Worm (Caenorhabditis elegans) whole organism, L2 larva: ENCODE results near the gene T08G2.2.

Experiments used
- C34F6.9 ChIP-seq: fragments of 150-350 bp; optimal IDR thresholded peaks from 2 replicates; lab custom pipeline; 2014; ENCODE audit warnings: missing biosample characterization, missing genetic modification characterization
- F13H6.1 ChIP-seq: sonication (generic microtip); optimal IDR thresholded peaks from 2 replicates; lab custom pipeline; 2016; ENCODE audit warnings: missing genetic modification characterization, missing compliant biosample characterization
- R02D3.7 ChIP-seq: fragments of 150-350 bp; optimal IDR thresholded peaks from 2 replicates; lab custom pipeline; 2014; ENCODE audit warnings: missing biosample characterization, missing genetic modification characterization
- Y55F3AM.14 ChIP-seq: fragments of 200-800 bp; sonication (Bioruptor generic); optimal IDR thresholded peaks from 2 replicates; lab custom pipeline; 2018; ENCODE audit warnings: mild to moderate bottlenecking, missing genetic modification characterization, missing compliant biosample characterization
- ZK546.5 ChIP-seq: sonication (generic microtip); optimal IDR thresholded peaks from 2 replicates; lab custom pipeline; 2017; ENCODE audit warnings: missing biosample characterization, missing genetic modification characterization
- alr-1 ChIP-seq: fragments of 150-350 bp; optimal IDR thresholded peaks from 2 replicates; lab custom pipeline; 2014; ENCODE audit warnings: missing biosample characterization, missing genetic modification characterization
- aly-2 ChIP-seq: fragments of 150-350 bp; optimal IDR thresholded peaks from 2 replicates; lab custom pipeline; 2014; ENCODE audit warnings: missing biosample characterization, missing genetic modification characterization
- blmp-1 ChIP-seq: sonication (generic microtip); optimal IDR thresholded peaks from 2 replicates; lab custom pipeline; 2017; ENCODE audit warnings: missing genetic modification characterization, mild to moderate bottlenecking, missing compliant biosample characterization, antibody characterized with exemption, moderate library complexity; ENCODE audit not compliant: insufficient read depth
- ceh-16 ChIP-seq: fragments of 150-350 bp; optimal IDR thresholded peaks from 2 replicates; lab custom pipeline; 2014; ENCODE audit warnings: missing biosample characterization, missing genetic modification characterization
- crh-2 ChIP-seq: sonication (generic microtip); optimal IDR thresholded peaks from 2 replicates; lab custom pipeline; 2017; ENCODE audit warnings: missing biosample characterization, missing genetic modification characterization
- dmd-4 ChIP-seq: sonication (generic microtip); optimal IDR thresholded peaks from 2 replicates; lab custom pipeline; 2017; ENCODE audit warnings: missing biosample characterization, missing genetic modification characterization
- egl-27 ChIP-seq: sonication (generic microtip); optimal IDR thresholded peaks from 3 replicates; lab custom pipeline; 2017; ENCODE audit warnings: missing biosample characterization, missing genetic modification reagents, missing genetic modification characterization
- elt-3 ChIP-seq: sonication (generic microtip); optimal IDR thresholded peaks from 2 replicates; lab custom pipeline; 2017; ENCODE audit warnings: missing biosample characterization, missing genetic modification characterization
- fos-1 ChIP-seq: fragments of 150-350 bp; optimal IDR thresholded peaks from 2 replicates; lab custom pipeline; 2014; ENCODE audit warnings: missing biosample characterization, missing genetic modification characterization
- gmeb-1 ChIP-seq: fragments of 150-350 bp; optimal IDR thresholded peaks from 2 replicates; lab custom pipeline; 2014; ENCODE audit warnings: missing biosample characterization, missing genetic modification characterization
- lin-11 ChIP-seq: fragments of 150-350 bp; sonication (generic microtip); optimal IDR thresholded peaks from 2 replicates; lab custom pipeline; 2014; ENCODE audit warnings: missing biosample characterization, missing genetic modification characterization, inconsistent platforms, mixed read lengths
- lin-39 ChIP-seq: fragments of 150-350 bp; optimal IDR thresholded peaks from 2 replicates; lab custom pipeline; 2014; ENCODE audit warnings: missing biosample characterization, missing genetic modification reagents, missing genetic modification characterization
- lsy-2 ChIP-seq, 2 experiments: fragments of 150-350 bp in 1 of 2; sonication (generic microtip) in 1 of 2; optimal IDR thresholded peaks; 2 replicates each; lab custom pipeline; 2014 to 2017; ENCODE audit warnings: missing biosample characterization in 2 of 2, missing genetic modification characterization in 2 of 2
- mbf-1 ChIP-seq: sonication (generic microtip); optimal IDR thresholded peaks from 2 replicates; lab custom pipeline; 2017; ENCODE audit warnings: missing biosample characterization, missing genetic modification characterization
- mdl-1 ChIP-seq, 2 experiments: fragments of 150-350 bp in 1 of 2; sonication (generic microtip) in 1 of 2; optimal IDR thresholded peaks; 2 replicates each; lab custom pipeline; 2017; ENCODE audit warnings: missing biosample characterization in 2 of 2, missing genetic modification characterization in 2 of 2
- nhr-10 ChIP-seq: sonication (generic microtip); optimal IDR thresholded peaks from 2 replicates; lab custom pipeline; 2017; ENCODE audit warnings: missing biosample characterization, missing genetic modification characterization
- nhr-11 ChIP-seq: fragments of 150-350 bp; optimal IDR thresholded peaks from 2 replicates; lab custom pipeline; 2014; ENCODE audit warnings: missing biosample characterization, missing genetic modification characterization
- nhr-129 ChIP-seq: fragments of 150-350 bp; optimal IDR thresholded peaks from 2 replicates; lab custom pipeline; 2014; ENCODE audit warnings: missing biosample characterization, missing genetic modification characterization
- nhr-21 ChIP-seq: fragments of 150-350 bp; optimal IDR thresholded peaks from 2 replicates; lab custom pipeline; 2014; ENCODE audit warnings: missing biosample characterization, missing genetic modification characterization
- nhr-23 ChIP-seq: fragments of 150-350 bp; optimal IDR thresholded peaks from 2 replicates; lab custom pipeline; 2014; ENCODE audit warnings: missing biosample characterization, missing genetic modification reagents, missing genetic modification characterization
- nhr-6 ChIP-seq: fragments of 150-350 bp; optimal IDR thresholded peaks from 2 replicates; lab custom pipeline; 2014; ENCODE audit warnings: missing biosample characterization, missing genetic modification characterization
- sem-4 ChIP-seq: fragments of 150-350 bp; optimal IDR thresholded peaks from 2 replicates; lab custom pipeline; 2014; ENCODE audit warnings: missing biosample characterization, missing genetic modification reagents, missing genetic modification characterization
- sma-3 ChIP-seq: sonication (generic microtip); optimal IDR thresholded peaks from 2 replicates; lab custom pipeline; 2016; ENCODE audit warnings: missing genetic modification reagents, missing genetic modification characterization, missing compliant biosample characterization
- sma-9 ChIP-seq, 2 experiments: fragments of 150-350 bp in 1 of 2; sonication (generic microtip) in 1 of 2; optimal IDR thresholded peaks; 2 replicates each; lab custom pipeline; 2014 to 2016; ENCODE audit warnings: missing genetic modification characterization in 2 of 2, mild to moderate bottlenecking in 1 of 2, missing biosample characterization in 1 of 2, missing compliant biosample characterization in 1 of 2, missing genetic modification reagents in 1 of 2, moderate library complexity in 1 of 2
- snpc-4 ChIP-seq: fragments of 150-350 bp; optimal IDR thresholded peaks from 2 replicates; lab custom pipeline; 2014; ENCODE audit warnings: missing biosample characterization, missing genetic modification characterization
- unc-55 ChIP-seq: fragments of 150-350 bp; sonication (generic microtip); optimal IDR thresholded peaks from 3 replicates; lab custom pipeline; 2014; ENCODE audit warnings: missing biosample characterization, missing genetic modification reagents, missing genetic modification characterization
- unc-62 ChIP-seq: fragments of 150-350 bp; optimal IDR thresholded peaks from 2 replicates; lab custom pipeline; 2014; ENCODE audit warnings: missing biosample characterization, missing genetic modification reagents, missing genetic modification characterization
- zag-1 ChIP-seq: fragments of 150-350 bp; optimal IDR thresholded peaks from 2 replicates; lab custom pipeline; 2014; ENCODE audit warnings: missing biosample characterization, missing genetic modification characterization
- ztf-1 ChIP-seq: fragments of 200-800 bp; sonication (Bioruptor generic); conservative IDR thresholded peaks from 2 replicates; pipeline ENCODE4 v1.3.6; 2022; ENCODE audit warnings: missing genetic modification characterization, missing compliant biosample characterization
- ztf-4 ChIP-seq: fragments of 150-350 bp; optimal IDR thresholded peaks from 2 replicates; lab custom pipeline; 2014; ENCODE audit warnings: missing biosample characterization, missing genetic modification characterization

Gene T08G2.2

ce11 chrX:17180135-17180534 is 29.0 kb downstream of the T08G2.2 start:
- TF ChIP-seq sma-3 (GFP tag; lab: Kevin White, UChicago): no peak
- no peak for TF ChIP-seq aly-2 (tag; lab: Kevin White, UChicago)
- TF ChIP-seq zag-1: no peak
- no peak for TF ChIP-seq nhr-21 (tag; lab: Kevin White, UChicago)
- TF ChIP-seq nhr-11 (tag; lab: Kevin White, UChicago): no peak
- no peak for TF ChIP-seq snpc-4
- TF ChIP-seq ZK546.5: no peak
- TF ChIP-seq ztf-1 (GFP tag; lab: Robert Waterston, UW): no peak
- TF ChIP-seq gmeb-1 (tag; lab: Kevin White, UChicago): no peak
- TF ChIP-seq nhr-23 (tag; lab: Kevin White, UChicago): no peak
- TF ChIP-seq unc-55: no peak
- no peak for TF ChIP-seq blmp-1 (tag; lab: Kevin White, UChicago)
- TF ChIP-seq, all 48 proteins: peak for 0

ce11 chrX:17178239-17178638 is 30.9 kb downstream of the T08G2.2 start, which contains the start of gene B0302.2:
Gene B0302.2 (plus strand): TSS chrX:17178539.
- TF ChIP-seq zag-1: no peak
- TF ChIP-seq lin-11 (tag; lab: Kevin White, UChicago): no peak
- no peak for TF ChIP-seq egl-27 (tag; lab: Kevin White, UChicago)
- no peak for TF ChIP-seq nhr-23 (tag; lab: Kevin White, UChicago)
- TF ChIP-seq lin-39 (tag; lab: Kevin White, UChicago): no peak
- TF ChIP-seq nhr-11 (tag; lab: Kevin White, UChicago): no peak
- no peak for TF ChIP-seq ceh-16 (tag; lab: Kevin White, UChicago)
- TF ChIP-seq dmd-4 (tag; lab: Kevin White, UChicago): no peak
- TF ChIP-seq crh-2 (tag; lab: Kevin White, UChicago): no peak
- TF ChIP-seq ZK546.5: no peak
- no peak for TF ChIP-seq sem-4 (tag; lab: Kevin White, UChicago)
- no peak for TF ChIP-seq C34F6.9 (tag; lab: Kevin White, UChicago)
- TF ChIP-seq nhr-10: no peak
- TF ChIP-seq alr-1 (tag; lab: Kevin White, UChicago): no peak
- TF ChIP-seq nhr-129 (tag; lab: Kevin White, UChicago): no peak
- TF ChIP-seq elt-3: no peak

- TF ChIP-seq sma-9 (GFP tag; optimal IDR thresholded peaks at IDR 0.05; lab: Kevin White, UChicago) (no peak), sma-9 (tag; optimal IDR thresholded peaks at IDR 0.05; lab: Kevin White, UChicago) (no peak), blmp-1 (tag; lab: Kevin White, UChicago) (no peak), alr-1 (tag; lab: Kevin White, UChicago) (no peak), ceh-16 (tag; lab: Kevin White, UChicago) (no peak), mdl-1 (tag; optimal IDR thresholded peaks at IDR 0.05; lab: Kevin White, UChicago) (no peak), snpc-4 (no peak), nhr-10 (no peak), zag-1 (no peak), fos-1 (tag; lab: Kevin White, UChicago) (no peak), lin-39 (tag; lab: Kevin White, UChicago) (no peak), mbf-1 (no peak), R02D3.7 (tag; lab: Kevin White, UChicago) (no peak), C34F6.9 (tag; lab: Kevin White, UChicago) (no peak), nhr-129 (tag; lab: Kevin White, UChicago) (no peak), F13H6.1 (tag; lab: Kevin White, UChicago) (no peak), lsy-2 (tag; optimal IDR thresholded peaks at IDR 0.05; lab: Kevin White, UChicago) (no peak), unc-62 (GFP tag; lab: Kevin White, UChicago) (no peak)
Measured at ce11 chrX:17176677-17177076, 32.5 kb downstream of the T08G2.2 start, which contains the start of gene B0302.4. Gene B0302.4 (minus strand): TSS chrX:17176777.

ce11 chrX:17170401-17170800 is 38.8 kb downstream of the T08G2.2 start:
- TF ChIP-seq R02D3.7 (tag; lab: Kevin White, UChicago): no peak
- TF ChIP-seq aly-2 (tag; lab: Kevin White, UChicago): no peak
- TF ChIP-seq ztf-4 (tag; lab: Kevin White, UChicago): no peak
- no peak for TF ChIP-seq nhr-23 (tag; lab: Kevin White, UChicago)
- no peak for TF ChIP-seq mbf-1
- no peak for TF ChIP-seq Y55F3AM.14
- TF ChIP-seq snpc-4: no peak
- no peak for TF ChIP-seq sma-3 (GFP tag; lab: Kevin White, UChicago)
- no peak for TF ChIP-seq sma-9 (GFP tag; optimal IDR thresholded peaks at IDR 0.05; lab: Kevin White, UChicago)
- no peak for TF ChIP-seq sma-9 (tag; optimal IDR thresholded peaks at IDR 0.05; lab: Kevin White, UChicago)
- TF ChIP-seq nhr-6 (tag; lab: Kevin White, UChicago): no peak
